Fruit fly (Drosophila melanogaster) whole organism, embryonic: Measurements from ENCODE around the gene Esyt2.

Source experiments
- Adf1 ChIP-seq: fragments of 200-800 bp; sonication (Bioruptor generic); IDR thresholded peaks from 2 replicates; pipeline ENCODE4 v1.3.6; 2022; ENCODE audit warnings: missing biosample characterization, missing genetic modification characterization
- B-H1 ChIP-seq: fragments of 200-800 bp; sonication (Bioruptor generic); IDR thresholded peaks from 3 replicates; pipeline ENCODE4 v1.3.6; 2022; ENCODE audit warnings: missing biosample characterization, missing genetic modification characterization
- Bdp1 ChIP-seq: fragments of 200-800 bp; sonication (Bioruptor generic); optimal IDR thresholded peaks from 3 replicates; lab custom pipeline; 2016; ENCODE audit warnings: missing biosample characterization, missing genetic modification characterization
- Bgb ChIP-seq: fragments of 200-800 bp; sonication (Bioruptor generic); IDR thresholded peaks from 2 replicates; pipeline ENCODE4 v1.3.6; 2022; ENCODE audit warnings: missing biosample characterization, missing genetic modification characterization; ENCODE audit not compliant: partially characterized antibody
- CG10147 ChIP-seq: fragments of 200-800 bp; sonication (Bioruptor generic); optimal IDR thresholded peaks from 2 replicates; lab custom pipeline; 2019; ENCODE audit warnings: missing biosample characterization, mild to moderate bottlenecking, missing genetic modification characterization, moderate library complexity
- CG10274 ChIP-seq: fragments of 200-800 bp; sonication (Bioruptor generic); optimal IDR thresholded peaks from 3 replicates; lab custom pipeline; 2017; ENCODE audit warnings: missing biosample characterization, mild to moderate bottlenecking, missing genetic modification characterization
- CG12299 ChIP-seq: fragments of 200-800 bp; sonication (Bioruptor generic); optimal IDR thresholded peaks from 2 replicates; lab custom pipeline; 2018; ENCODE audit warnings: missing biosample characterization, mild to moderate bottlenecking, missing genetic modification characterization
- CG1233 ChIP-seq: fragments of 200-800 bp; sonication (Bioruptor generic); optimal IDR thresholded peaks from 4 replicates; lab custom pipeline; 2018; ENCODE audit warnings: missing biosample characterization, mild to moderate bottlenecking, missing genetic modification characterization
- CG13296 ChIP-seq: fragments of 200-800 bp; sonication (Bioruptor generic); optimal IDR thresholded peaks from 3 replicates; lab custom pipeline; 2018; ENCODE audit warnings: missing biosample characterization, mild to moderate bottlenecking, missing genetic modification characterization
- CG14860 ChIP-seq: fragments of 200-800 bp; sonication (Bioruptor generic); IDR thresholded peaks from 3 replicates; pipeline ENCODE4 v1.3.6; 2022; ENCODE audit warnings: missing biosample characterization, missing genetic modification characterization; ENCODE audit not compliant: partially characterized antibody
- CG15479 ChIP-seq: fragments of 200-800 bp; sonication (Bioruptor generic); optimal IDR thresholded peaks from 3 replicates; lab custom pipeline; 2019; ENCODE audit warnings: missing biosample characterization, mild to moderate bottlenecking, missing genetic modification characterization, moderate library complexity
- CG18599 ChIP-seq: fragments of 200-800 bp; sonication (Bioruptor generic); optimal IDR thresholded peaks from 3 replicates; lab custom pipeline; 2017; ENCODE audit warnings: missing biosample characterization, missing genetic modification characterization, mild to moderate bottlenecking, moderate library complexity, missing genetic modification reagents
- CG3407 ChIP-seq: fragments of 200-800 bp; sonication (Bioruptor generic); optimal IDR thresholded peaks from 2 replicates; lab custom pipeline; 2018; ENCODE audit warnings: missing biosample characterization, mild to moderate bottlenecking, missing genetic modification characterization
- CG4820 ChIP-seq: fragments of 200-800 bp; sonication (Bioruptor generic); optimal IDR thresholded peaks from 3 replicates; lab custom pipeline; 2016; ENCODE audit warnings: missing biosample characterization, missing genetic modification characterization
- CG6791 ChIP-seq: fragments of 200-800 bp; sonication (Bioruptor generic); IDR thresholded peaks from 3 replicates; pipeline ENCODE4 v1.3.6; 2022; ENCODE audit warnings: missing biosample characterization, missing genetic modification characterization; ENCODE audit not compliant: partially characterized antibody
- CG6813 ChIP-seq: fragments of 200-800 bp; sonication (Bioruptor generic); optimal IDR thresholded peaks from 2 replicates; lab custom pipeline; 2017; ENCODE audit warnings: missing biosample characterization, missing genetic modification characterization, mild to moderate bottlenecking, moderate library complexity, missing genetic modification reagents
- Dek ChIP-seq: fragments of 200-800 bp; sonication (Bioruptor generic); optimal IDR thresholded peaks from 3 replicates; lab custom pipeline; 2019; ENCODE audit warnings: missing biosample characterization, mild to moderate bottlenecking, missing genetic modification characterization, moderate library complexity
- Hand ChIP-seq: fragments of 200-800 bp; sonication (Bioruptor generic); optimal IDR thresholded peaks from 2 replicates; lab custom pipeline; 2017; ENCODE audit warnings: mild to moderate bottlenecking, missing biosample characterization, missing genetic modification reagents, missing genetic modification characterization
- Nf-YA ChIP-seq: fragments of 200-800 bp; sonication (Bioruptor generic); IDR thresholded peaks from 2 replicates; pipeline ENCODE4 v1.3.6; 2022; ENCODE audit warnings: missing biosample characterization, missing genetic modification characterization
- Nf-YB ChIP-seq: fragments of 200-800 bp; sonication (Bioruptor generic); optimal IDR thresholded peaks from 3 replicates; lab custom pipeline; 2019; ENCODE audit warnings: missing biosample characterization, mild to moderate bottlenecking, missing genetic modification characterization, moderate library complexity
- Nf-YC ChIP-seq: fragments of 200-800 bp; optimal IDR thresholded peaks from 3 replicates; lab custom pipeline; 2019; ENCODE audit warnings: missing biosample characterization, mild to moderate bottlenecking, missing genetic modification characterization, moderate library complexity
- Opbp ChIP-seq: fragments of 200-800 bp; sonication (Bioruptor generic); IDR thresholded peaks from 3 replicates; pipeline ENCODE4 v1.3.6; 2022; ENCODE audit warnings: missing biosample characterization, missing genetic modification characterization; ENCODE audit not compliant: partially characterized antibody
- PHDP ChIP-seq: fragments of 200-800 bp; sonication (Bioruptor generic); optimal IDR thresholded peaks from 3 replicates; lab custom pipeline; 2018; ENCODE audit warnings: missing biosample characterization, mild to moderate bottlenecking, missing genetic modification characterization, moderate library complexity
- Pdp1 ChIP-seq, 2 experiments: fragments of 200-800 bp; sonication (Bioruptor generic); optimal IDR thresholded peaks; 3 replicates each; lab custom pipeline; 2016; ENCODE audit warnings: missing biosample characterization in 2 of 2, missing genetic modification characterization in 2 of 2, mild to moderate bottlenecking in 1 of 2, moderate library complexity in 1 of 2
- Ssrp ChIP-seq: fragments of 200-800 bp; sonication (Bioruptor generic); optimal IDR thresholded peaks from 2 replicates; lab custom pipeline; 2018; ENCODE audit warnings: missing biosample characterization, mild to moderate bottlenecking, missing genetic modification characterization, moderate library complexity
- ac ChIP-seq: fragments of 200-800 bp; sonication (Bioruptor generic); optimal IDR thresholded peaks from 3 replicates; lab custom pipeline; 2017; ENCODE audit warnings: missing biosample characterization, mild to moderate bottlenecking, missing genetic modification characterization
- amos ChIP-seq: fragments of 200-800 bp; sonication (Bioruptor generic); IDR thresholded peaks from 2 replicates; pipeline ENCODE4 v1.3.6; 2022; ENCODE audit warnings: missing biosample characterization, missing genetic modification characterization; ENCODE audit not compliant: partially characterized antibody
- ase ChIP-seq: fragments of 200-800 bp; sonication (Bioruptor generic); IDR thresholded peaks from 3 replicates; pipeline ENCODE4 v1.3.6; 2022; ENCODE audit warnings: missing biosample characterization, missing genetic modification characterization
- ash1 ChIP-seq: fragments of 200-800 bp; sonication (Bioruptor generic); optimal IDR thresholded peaks from 2 replicates; lab custom pipeline; 2018; ENCODE audit warnings: missing biosample characterization, mild to moderate bottlenecking, missing genetic modification characterization
- bbx ChIP-seq: fragments of 200-800 bp; sonication (Bioruptor generic); IDR thresholded peaks from 2 replicates; pipeline ENCODE4 v1.3.6; 2022; ENCODE audit warnings: missing biosample characterization, missing genetic modification characterization; ENCODE audit not compliant: partially characterized antibody
- caup ChIP-seq: fragments of 200-800 bp; sonication (Bioruptor generic); optimal IDR thresholded peaks from 3 replicates; lab custom pipeline; 2017; ENCODE audit warnings: missing biosample characterization, mild to moderate bottlenecking, missing genetic modification characterization, moderate library complexity; ENCODE audit not compliant: severe bottlenecking
- chinmo ChIP-seq: fragments of 200-800 bp; sonication (Bioruptor generic); IDR thresholded peaks from 4 replicates; pipeline ENCODE4 v1.3.6; 2022; ENCODE audit warnings: missing biosample characterization, missing genetic modification characterization; ENCODE audit not compliant: partially characterized antibody
- danr ChIP-seq: fragments of 200-800 bp; sonication (Bioruptor generic); IDR thresholded peaks from 2 replicates; pipeline ENCODE4 v1.3.6; 2022; ENCODE audit warnings: missing biosample characterization, missing genetic modification characterization
- en ChIP-seq: fragments of 200-800 bp; sonication (Bioruptor generic); optimal IDR thresholded peaks from 2 replicates; lab custom pipeline; 2016; ENCODE audit warnings: missing biosample characterization, missing genetic modification characterization
- grau ChIP-seq: fragments of 200-800 bp; optimal IDR thresholded peaks from 3 replicates; lab custom pipeline; 2019; ENCODE audit warnings: missing biosample characterization, mild to moderate bottlenecking, missing genetic modification characterization, moderate library complexity
- kni ChIP-seq: fragments of 200-800 bp; sonication (Bioruptor generic); optimal IDR thresholded peaks from 3 replicates; lab custom pipeline; 2017; ENCODE audit warnings: mild to moderate bottlenecking, missing biosample characterization, missing genetic modification reagents, missing genetic modification characterization
- lbe ChIP-seq: fragments of 200-800 bp; sonication (Bioruptor generic); optimal IDR thresholded peaks from 2 replicates; lab custom pipeline; 2016; ENCODE audit warnings: missing biosample characterization, mild to moderate bottlenecking, missing genetic modification characterization
- mld ChIP-seq: fragments of 200-800 bp; sonication (Bioruptor generic); IDR thresholded peaks from 3 replicates; pipeline ENCODE4 v1.3.6; 2022; ENCODE audit warnings: missing biosample characterization, missing genetic modification characterization; ENCODE audit not compliant: partially characterized antibody
- nerfin-1 ChIP-seq: fragments of 200-800 bp; sonication (Bioruptor generic); optimal IDR thresholded peaks from 3 replicates; lab custom pipeline; 2019; ENCODE audit warnings: missing biosample characterization, mild to moderate bottlenecking, missing genetic modification characterization, moderate library complexity
- onecut ChIP-seq: fragments of 200-800 bp; sonication (Bioruptor generic); IDR thresholded peaks from 2 replicates; pipeline ENCODE4 v1.3.6; 2022; ENCODE audit warnings: missing biosample characterization, missing genetic modification characterization
- pb ChIP-seq: fragments of 200-800 bp; sonication (Bioruptor generic); optimal IDR thresholded peaks from 3 replicates; lab custom pipeline; 2016; ENCODE audit warnings: missing biosample characterization, missing genetic modification characterization
- pnt ChIP-seq: fragments of 200-800 bp; sonication (Bioruptor generic); optimal IDR thresholded peaks from 3 replicates; lab custom pipeline; 2016; ENCODE audit warnings: missing biosample characterization, missing genetic modification characterization
- pum ChIP-seq: fragments of 200-800 bp; sonication (Bioruptor generic); optimal IDR thresholded peaks from 2 replicates; lab custom pipeline; 2016; ENCODE audit warnings: missing biosample characterization, missing genetic modification characterization
- seq ChIP-seq: fragments of 200-800 bp; sonication (Bioruptor generic); IDR thresholded peaks from 2 replicates; pipeline ENCODE4 v1.3.6; 2022; ENCODE audit warnings: missing biosample characterization, missing genetic modification characterization
- sisA ChIP-seq: fragments of 200-800 bp; sonication (Bioruptor generic); IDR thresholded peaks from 2 replicates; pipeline ENCODE4 v1.3.6; 2022; ENCODE audit warnings: missing biosample characterization, missing genetic modification characterization
- sob ChIP-seq: fragments of 200-800 bp; sonication (Bioruptor generic); IDR thresholded peaks from 2 replicates; pipeline ENCODE4 v1.3.6; 2022; ENCODE audit warnings: missing biosample characterization, missing genetic modification characterization
- vnd ChIP-seq: fragments of 200-800 bp; sonication (Bioruptor generic); IDR thresholded peaks from 3 replicates; pipeline ENCODE4 v1.3.6; 2022; ENCODE audit warnings: missing biosample characterization, missing genetic modification characterization; ENCODE audit not compliant: partially characterized antibody
- wdn ChIP-seq: fragments of 200-800 bp; sonication (Bioruptor generic); IDR thresholded peaks from 2 replicates; pipeline ENCODE4 v1.3.6; 2022; ENCODE audit warnings: missing biosample characterization, missing genetic modification characterization
- zfh1 ChIP-seq: fragments of 200-800 bp; sonication (Bioruptor generic); IDR thresholded peaks from 3 replicates; pipeline ENCODE4 v1.3.6; 2022; ENCODE audit warnings: missing biosample characterization, missing genetic modification characterization

Gene Esyt2

dm6 chr3R:24555150-24555549, 10.6 kb downstream of the Esyt2 start (continued):
- TF ChIP-seq mld (GFP tag; lab: Robert Waterston, UW) (peak; percentile 83; the same call in 2 of the 3 replicates), Bdp1 (GFP tag; lab: Kevin White, UChicago) (peak; percentile 97), PHDP (no peak), CG10147 (GFP tag; lab: Kevin White, UChicago) (no peak), vnd (peak; percentile 25; the same call in 1 of the 3 replicates), chinmo (GFP tag; lab: Robert Waterston, UW) (0 out of 4 replicates have a peak, but pooled peaks have one; percentile 27), B-H1 (GFP tag; lab: Robert Waterston, UW) (no peak), Pdp1 (GFP tag; optimal IDR thresholded peaks at IDR 0.05; lab: Kevin White, UChicago) (peak in 1 of 2 experiments; percentile 69), Hand (GFP tag; lab: Kevin White, UChicago) (no peak), bbx (GFP tag; lab: Robert Waterston, UW) (peak; percentile 40; the same call in 1 of the 2 replicates), onecut (no peak), pum (GFP tag; lab: Kevin White, UChicago) (no peak), CG12299 (tag; lab: Kevin White, UChicago) (no peak), Adf1 (GFP tag; lab: Robert Waterston, UW) (no peak), CG4820 (GFP tag; lab: Kevin White, UChicago) (no peak), lbe (GFP tag; lab: Kevin White, UChicago) (no peak), ase (GFP tag; lab: Robert Waterston, UW) (no peak), wdn (GFP tag; lab: Robert Waterston, UW) (no peak), CG10274 (GFP tag; lab: Kevin White, UChicago) (no peak), sob (GFP tag; lab: Robert Waterston, UW) (no peak), CG3407 (GFP tag; lab: Kevin White, UChicago) (no peak), CG14860 (GFP tag; lab: Robert Waterston, UW) (peak; percentile 58; the same call in 1 of the 3 replicates), Bgb (peak; percentile 59), seq (GFP tag; lab: Robert Waterston, UW) (no peak), pb (no peak), CG6813 (no peak), Opbp (GFP tag; lab: Robert Waterston, UW) (peak; percentile 67; the same call in 2 of the 3 replicates), CG6791 (GFP tag; lab: Robert Waterston, UW) (peak; percentile 82)

- TF ChIP-seq ash1 (GFP tag; lab: Kevin White, UChicago) (no peak), ac (GFP tag; lab: Kevin White, UChicago) (no peak), danr (no peak), CG13296 (no peak), CG15479 (peak; percentile 17), Nf-YC (tag; lab: Kevin White, UChicago) (no peak), CG1233 (no peak), Nf-YB (GFP tag; lab: Kevin White, UChicago) (no peak), nerfin-1 (tag; lab: Kevin White, UChicago) (peak; percentile 34), grau (tag; lab: Kevin White, UChicago) (no peak), kni (peak; percentile 41), CG18599 (GFP tag; lab: Kevin White, UChicago) (no peak), pnt (GFP tag; lab: Kevin White, UChicago) (no peak), CG4820 (GFP tag; lab: Kevin White, UChicago) (no peak), Dek (no peak), Ssrp (tag; lab: Kevin White, UChicago) (no peak), sisA (GFP tag; lab: Robert Waterston, UW) (no peak), amos (GFP tag; lab: Robert Waterston, UW) (peak; percentile 81; the same call in 1 of the 2 replicates), CG6813 (no peak), caup (GFP tag; lab: Kevin White, UChicago) (no peak), Opbp (GFP tag; lab: Robert Waterston, UW) (peak; percentile 60; the same call in 2 of the 3 replicates), Nf-YA (no peak), zfh1 (GFP tag; lab: Robert Waterston, UW) (0 out of 3 replicates have a peak, but pooled peaks have one; percentile 4), en (GFP tag; lab: Kevin White, UChicago) (no peak)
These were observed 11.4 kb downstream of the Esyt2 start for dm6 chr3R:24555932-24556331.
